Worm (Caenorhabditis elegans): ENCODE results near the gene gcy-4.

gcy-4 gene

ce11 chrII:10302646-10303045 is 6.0 kb downstream of the gcy-4 start, which contains the start of gene clpp-1 (continued):
- TF ChIP-seq ccch-3 (GFP tag; optimal IDR thresholded peaks at IDR 0.05) (no peak), egl-18 (GFP tag; IDR thresholded peaks at IDR 0.05) (no peak), Y79H2A.3 (GFP tag; conservative IDR thresholded peaks at IDR 0.05) (no peak), F55B11.4 (tag; optimal IDR thresholded peaks at IDR 0.05; ENCODE audit: borderline replicate concordance, insufficient read depth) (no peak), ama-1 (optimal IDR thresholded peaks at IDR 0.05) (peak; percentile 35), ama-1 (GFP tag; optimal IDR thresholded peaks at IDR 0.05) (no peak), ztf-28 (GFP tag; IDR thresholded peaks at IDR 0.05) (no peak), athp-1 (tag; optimal IDR thresholded peaks at IDR 0.05) (no peak), chd-7 (tag; optimal IDR thresholded peaks at IDR 0.05) (no peak), T07F8.4 (tag; optimal IDR thresholded peaks at IDR 0.05) (no peak), aptf-3 (GFP tag; IDR thresholded peaks at IDR 0.05) (no peak), F57C9.4 (tag; optimal IDR thresholded peaks at IDR 0.05) (no peak), lag-1 (GFP tag; IDR thresholded peaks at IDR 0.05) (no peak), egrh-3 (GFP tag; IDR thresholded peaks at IDR 0.05) (no peak), egl-44 (GFP tag; IDR thresholded peaks at IDR 0.05) (no peak), lin-54 (GFP tag; optimal IDR thresholded peaks at IDR 0.05) (peak; percentile 17), xnd-1 (tag; optimal IDR thresholded peaks at IDR 0.05) (no peak), cebp-1 (GFP tag; IDR thresholded peaks at IDR 0.05) (no peak), cebp-1 (tag; optimal IDR thresholded peaks at IDR 0.05) (no peak), F39B2.1 (GFP tag; IDR thresholded peaks at IDR 0.05) (no peak), rpc-1 (optimal IDR thresholded peaks at IDR 0.05) (no peak), rpc-1 (tag; optimal IDR thresholded peaks at IDR 0.05) (no peak), snpc-1.3 (tag; optimal IDR thresholded peaks at IDR 0.05; ENCODE audit: insufficient read depth) (no peak), Y56A3A.18 (GFP tag; IDR thresholded peaks at IDR 0.05) (no peak), mxl-1 (tag; optimal IDR thresholded peaks at IDR 0.05) (no peak), him-1 (tag; optimal IDR thresholded peaks at IDR 0.05) (no peak), K12H6.12 (tag; optimal IDR thresholded peaks at IDR 0.05) (no peak), ceh-40 (GFP tag; IDR thresholded peaks at IDR 0.05) (no peak), mes-4 (tag; optimal IDR thresholded peaks at IDR 0.05) (no peak), bed-2 (GFP tag; IDR thresholded peaks at IDR 0.05) (no peak), ets-4 (GFP tag; optimal IDR thresholded peaks at IDR 0.05) (no peak), zfh-2 (GFP tag; conservative IDR thresholded peaks at IDR 0.05) (no peak), B0336.3 (GFP tag; IDR thresholded peaks at IDR 0.05) (peak; percentile 23; the same call in 1 of the 2 replicates), gei-17 (GFP tag; optimal IDR thresholded peaks at IDR 0.05) (peak; percentile 12), ztf-26 (tag; optimal IDR thresholded peaks at IDR 0.05) (no peak), dpff-1 (tag; optimal IDR thresholded peaks at IDR 0.05) (no peak), B0019.2 (GFP tag; conservative IDR thresholded peaks at IDR 0.05) (no peak), madf-8 (GFP tag; conservative IDR thresholded peaks at IDR 0.05) (no peak), F10E7.11 (tag; optimal IDR thresholded peaks at IDR 0.05) (peak; percentile 2), F52B5.7 (tag; optimal IDR thresholded peaks at IDR 0.05) (no peak), sdz-38 (tag; optimal IDR thresholded peaks at IDR 0.05) (no peak), nhr-80 (tag; optimal IDR thresholded peaks at IDR 0.05) (no peak), repo-1 (tag; optimal IDR thresholded peaks at IDR 0.05) (no peak), hlh-26 (GFP tag; conservative IDR thresholded peaks at IDR 0.05) (no peak), C17E4.6 (GFP tag; IDR thresholded peaks at IDR 0.05) (no peak), F49E8.2 (tag; optimal IDR thresholded peaks at IDR 0.05; ENCODE audit: insufficient read depth) (no peak), ztf-18 (tag; optimal IDR thresholded peaks at IDR 0.05) (no peak), nhr-120 (GFP tag; IDR thresholded peaks at IDR 0.05) (no peak), tbx-9 (tag; optimal IDR thresholded peaks at IDR 0.05; ENCODE audit: borderline replicate concordance) (no peak), F37B4.10 (GFP tag; IDR thresholded peaks at IDR 0.05) (no peak), ZK185.1 (tag; optimal IDR thresholded peaks at IDR 0.05; ENCODE audit: poor library complexity, severe bottlenecking) (no peak), zim-3 (tag; optimal IDR thresholded peaks at IDR 0.05) (no peak)
